Worm (Caenorhabditis elegans) whole organism, L1 larva: Measurements from ENCODE around the gene F20H11.4.

Experiments
- C04F5.9 ChIP-seq: sonication (generic microtip); optimal IDR thresholded peaks from 2 replicates; lab custom pipeline; 2016; ENCODE audit warnings: missing genetic modification characterization, missing compliant biosample characterization
- C16A3.4 ChIP-seq: fragments of 150-350 bp; optimal IDR thresholded peaks from 2 replicates; lab custom pipeline; 2014; ENCODE audit warnings: missing biosample characterization, missing genetic modification characterization
- C34B4.2 ChIP-seq: sonication (generic microtip); optimal IDR thresholded peaks from 2 replicates; lab custom pipeline; 2017; ENCODE audit warnings: mild to moderate bottlenecking, missing genetic modification characterization, missing compliant biosample characterization
- F16B12.6 ChIP-seq: fragments of 150-350 bp; optimal IDR thresholded peaks from 2 replicates; lab custom pipeline; 2014; ENCODE audit warnings: missing biosample characterization, missing genetic modification characterization
- ama-1 ChIP-seq: fragments of 150-350 bp; optimal IDR thresholded peaks from 2 replicates; lab custom pipeline; 2014
- blmp-1 ChIP-seq: fragments of 150-350 bp; optimal IDR thresholded peaks from 2 replicates; lab custom pipeline; 2014; ENCODE audit warnings: missing biosample characterization, missing genetic modification characterization
- ceh-82 ChIP-seq, 3 experiments: fragments of 150-350 bp in 1 of 3; sonication (generic microtip) in 2 of 3; optimal IDR thresholded peaks; 2 replicates each; lab custom pipeline; 2014 to 2017; ENCODE audit warnings: missing biosample characterization in 3 of 3, missing genetic modification characterization in 3 of 3
- ceh-88 ChIP-seq: fragments of 200-800 bp; sonication (Bioruptor generic); IDR thresholded peaks from 2 replicates; pipeline ENCODE4 v1.3.6; 2022; ENCODE audit warnings: missing genetic modification characterization, missing compliant biosample characterization
- dpl-1 ChIP-seq, 3 experiments: fragments of 150-350 bp in 2 of 3; sonication (generic microtip) in 1 of 3; optimal IDR thresholded peaks; 2 replicates each; lab custom pipeline; 2014 to 2017; ENCODE audit warnings: missing biosample characterization in 3 of 3, missing genetic modification characterization in 3 of 3, missing genetic modification reagents in 3 of 3
- dsc-1 ChIP-seq: sonication (generic microtip); optimal IDR thresholded peaks from 2 replicates; lab custom pipeline; 2016; ENCODE audit warnings: mild to moderate bottlenecking, missing genetic modification characterization, missing compliant biosample characterization
- efl-1 ChIP-seq, 4 experiments: fragments of 150-350 bp; optimal IDR thresholded peaks in 3 of 4; peaks in 1 of 4; 1 replicate in 1 of 4; 2 replicates in 3 of 4; lab custom pipeline; 2014; ENCODE audit warnings: missing biosample characterization in 2 of 4, missing genetic modification characterization in 2 of 4, missing genetic modification reagents in 2 of 4
- elt-2 ChIP-seq: sonication (generic microtip); optimal IDR thresholded peaks from 2 replicates; lab custom pipeline; 2016; ENCODE audit warnings: missing genetic modification characterization, mild to moderate bottlenecking, inconsistent platforms, missing compliant biosample characterization, missing genetic modification reagents
- elt-3 ChIP-seq, 6 experiments: fragments of 150-350 bp in 1 of 6; sonication (generic microtip); optimal IDR thresholded peaks; 2 replicates each; lab custom pipeline; 2017 to 2018; ENCODE audit warnings: missing biosample characterization in 6 of 6, missing genetic modification characterization in 6 of 6, inconsistent platforms in 1 of 6
- fkh-10 ChIP-seq: sonication (generic microtip); optimal IDR thresholded peaks from 2 replicates; lab custom pipeline; 2017; ENCODE audit warnings: missing biosample characterization, missing genetic modification reagents, missing genetic modification characterization
- hlh-4 ChIP-seq: sonication (generic microtip); optimal IDR thresholded peaks from 2 replicates; lab custom pipeline; 2016; ENCODE audit warnings: mild to moderate bottlenecking, missing genetic modification characterization, missing compliant biosample characterization
- irx-1 ChIP-seq: sonication (generic microtip); optimal IDR thresholded peaks from 2 replicates; lab custom pipeline; 2016; ENCODE audit warnings: missing genetic modification characterization, missing compliant biosample characterization
- jun-1 ChIP-seq: fragments of 150-350 bp; optimal IDR thresholded peaks from 2 replicates; lab custom pipeline; 2014; ENCODE audit warnings: missing biosample characterization, missing genetic modification reagents, missing genetic modification characterization
- lin-13 ChIP-seq: fragments of 150-350 bp; optimal IDR thresholded peaks from 2 replicates; lab custom pipeline; 2014; ENCODE audit warnings: missing biosample characterization, missing genetic modification reagents, missing genetic modification characterization
- lin-14 ChIP-seq: fragments of 200-800 bp; sonication (Bioruptor generic); optimal IDR thresholded peaks from 2 replicates; lab custom pipeline; 2018; ENCODE audit warnings: mild to moderate bottlenecking, missing genetic modification characterization, moderate library complexity, missing compliant biosample characterization
- lin-15B ChIP-seq: fragments of 150-350 bp; sonication (generic microtip); optimal IDR thresholded peaks from 3 replicates; lab custom pipeline; 2014; ENCODE audit warnings: missing biosample characterization, missing genetic modification characterization
- lin-35 ChIP-seq, 2 experiments: fragments of 150-350 bp; optimal IDR thresholded peaks; 2 replicates each; lab custom pipeline; 2014; ENCODE audit warnings: missing biosample characterization in 2 of 2, missing genetic modification characterization in 2 of 2, missing genetic modification reagents in 2 of 2
- lsy-2 ChIP-seq, 2 experiments: fragments of 150-350 bp; optimal IDR thresholded peaks; 2 replicates each; lab custom pipeline; 2014; ENCODE audit warnings: missing biosample characterization in 2 of 2, missing genetic modification characterization in 2 of 2
- mdl-1 ChIP-seq, 2 experiments: fragments of 150-350 bp; optimal IDR thresholded peaks; 2 replicates each; lab custom pipeline; 2014 to 2017; ENCODE audit warnings: missing biosample characterization in 2 of 2, missing genetic modification characterization in 2 of 2, inconsistent platforms in 1 of 2
- mep-1 ChIP-seq: fragments of 150-350 bp; optimal IDR thresholded peaks from 2 replicates; lab custom pipeline; 2014; ENCODE audit warnings: missing biosample characterization, missing genetic modification characterization
- nhr-19 ChIP-seq: fragments of 200-800 bp; sonication (Bioruptor generic); conservative IDR thresholded peaks from 2 replicates; pipeline ENCODE4 v1.3.6; 2022; ENCODE audit warnings: missing genetic modification characterization, missing compliant biosample characterization
- nhr-20 ChIP-seq: sonication (generic microtip); optimal IDR thresholded peaks from 2 replicates; lab custom pipeline; 2016; ENCODE audit warnings: mild to moderate bottlenecking, missing genetic modification characterization, missing compliant biosample characterization
- nhr-47 ChIP-seq: sonication (generic microtip); optimal IDR thresholded peaks from 2 replicates; lab custom pipeline; 2016; ENCODE audit warnings: mild to moderate bottlenecking, missing genetic modification characterization, moderate library complexity, missing compliant biosample characterization
- nhr-71 ChIP-seq: sonication (generic microtip); optimal IDR thresholded peaks from 2 replicates; lab custom pipeline; 2016; ENCODE audit warnings: mild to moderate bottlenecking, missing genetic modification characterization, moderate library complexity, missing compliant biosample characterization
- nhr-77 ChIP-seq: fragments of 150-350 bp; optimal IDR thresholded peaks from 2 replicates; lab custom pipeline; 2014; ENCODE audit warnings: missing biosample characterization, missing genetic modification characterization
- nhr-90 ChIP-seq: sonication (generic microtip); optimal IDR thresholded peaks from 2 replicates; lab custom pipeline; 2016; ENCODE audit warnings: mild to moderate bottlenecking, missing genetic modification characterization, missing compliant biosample characterization; ENCODE audit not compliant: poor library complexity
- rnt-1 ChIP-seq: sonication (generic microtip); optimal IDR thresholded peaks from 2 replicates; lab custom pipeline; 2016; ENCODE audit warnings: mild to moderate bottlenecking, missing genetic modification characterization, moderate library complexity, missing compliant biosample characterization
- skn-1 ChIP-seq: fragments of 150-350 bp; optimal IDR thresholded peaks from 2 replicates; lab custom pipeline; 2014; ENCODE audit warnings: missing biosample characterization, missing genetic modification characterization
- snpc-4 ChIP-seq: fragments of 150-350 bp; optimal IDR thresholded peaks from 2 replicates; lab custom pipeline; 2014; ENCODE audit warnings: missing biosample characterization, missing genetic modification characterization
- snu-23 ChIP-seq: sonication (generic microtip); optimal IDR thresholded peaks from 2 replicates; lab custom pipeline; 2016; ENCODE audit warnings: missing genetic modification characterization, missing compliant biosample characterization
- sox-4 ChIP-seq: sonication (generic microtip); optimal IDR thresholded peaks from 2 replicates; lab custom pipeline; 2016; ENCODE audit warnings: missing genetic modification characterization, missing compliant biosample characterization
- swsn-7 ChIP-seq: sonication (generic microtip); optimal IDR thresholded peaks from 2 replicates; lab custom pipeline; 2016; ENCODE audit warnings: missing genetic modification characterization, missing compliant biosample characterization
- tbx-2 ChIP-seq: sonication (generic microtip); optimal IDR thresholded peaks from 2 replicates; lab custom pipeline; 2016; ENCODE audit warnings: missing genetic modification characterization, missing compliant biosample characterization
- unc-86 ChIP-seq: sonication (generic microtip); optimal IDR thresholded peaks from 2 replicates; lab custom pipeline; 2016; ENCODE audit warnings: missing genetic modification characterization, missing compliant biosample characterization
- xbp-1 ChIP-seq: sonication (generic microtip); optimal IDR thresholded peaks from 2 replicates; lab custom pipeline; 2016; ENCODE audit warnings: missing genetic modification characterization, missing compliant biosample characterization
- zag-1 ChIP-seq: fragments of 150-350 bp; optimal IDR thresholded peaks from 2 replicates; lab custom pipeline; 2014; ENCODE audit warnings: missing biosample characterization, missing genetic modification characterization
- zip-4 ChIP-seq: fragments of 200-800 bp; sonication (Bioruptor generic); optimal IDR thresholded peaks from 2 replicates; lab custom pipeline; 2018; ENCODE audit warnings: mild to moderate bottlenecking, missing genetic modification characterization, moderate library complexity, missing compliant biosample characterization
- ztf-11 ChIP-seq, 2 experiments: sonication (generic microtip); optimal IDR thresholded peaks; 2 replicates each; lab custom pipeline; 2016 to 2017; ENCODE audit warnings: missing genetic modification characterization in 2 of 2, missing biosample characterization in 1 of 2, missing compliant biosample characterization in 1 of 2

F20H11.4 gene

DNA sequence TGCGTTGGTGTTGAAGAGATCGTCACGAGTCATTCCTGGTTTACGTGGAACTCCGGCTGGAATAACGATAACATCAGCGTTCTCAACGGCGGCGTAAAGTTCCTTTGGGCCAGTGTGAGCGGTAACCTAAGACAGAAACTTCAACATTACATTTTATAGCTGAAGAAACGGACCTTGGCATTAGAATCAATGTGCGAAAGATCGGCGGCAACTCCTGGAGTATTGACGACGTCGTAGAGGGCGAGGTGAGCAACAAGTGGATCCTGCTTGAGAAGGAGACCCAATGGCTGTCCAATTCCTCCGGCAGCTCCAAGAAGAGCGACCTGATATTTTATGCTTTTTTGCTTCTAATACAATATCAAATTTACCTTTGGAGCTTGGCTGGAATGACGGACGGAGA, 776 bp upstream of the F20H11.4 start:
- TF ChIP-seq efl-1 (optimal IDR thresholded peaks at IDR 0.05; lab: Kevin White, UChicago) (no peak), efl-1 (GFP tag; optimal IDR thresholded peaks at IDR 0.05 in 1 of 2; lab: Kevin White, UChicago) (peak in 1 of 2 experiments; percentile 62), lsy-2 (tag; optimal IDR thresholded peaks at IDR 0.05; lab: Kevin White, UChicago) (no peak)

DNA sequence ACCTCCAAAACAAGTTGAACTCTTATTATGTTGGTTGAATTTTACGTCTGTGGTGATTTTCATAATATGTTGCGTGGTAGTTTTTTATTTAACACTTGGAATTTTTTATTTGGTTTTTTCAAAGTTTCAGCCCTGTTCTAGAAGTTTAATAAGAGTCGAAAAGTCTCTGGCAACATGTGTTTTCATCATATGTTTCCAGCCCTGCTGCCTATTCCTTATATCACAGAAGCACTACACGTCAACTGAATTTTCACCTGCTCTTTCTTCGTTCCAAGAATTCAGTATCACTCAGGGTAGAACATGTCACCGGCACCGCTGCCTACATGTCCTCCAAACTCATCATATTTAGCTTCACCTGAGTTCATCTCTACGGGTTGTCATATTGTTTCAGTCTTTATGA, 2.1 kb downstream of the F20H11.4 start, which contains the start of gene srh-40:
TSS of gene srh-40 (plus strand) at position 301 of the 400 bp plus-strand sequence.
- TF ChIP-seq ama-1 (lab: Kevin White, UChicago) (no peak), C04F5.9 (tag; lab: Kevin White, UChicago) (no peak), dsc-1 (tag; lab: Kevin White, UChicago) (no peak), hlh-4 (tag; lab: Kevin White, UChicago) (peak; percentile 43)

DNA sequence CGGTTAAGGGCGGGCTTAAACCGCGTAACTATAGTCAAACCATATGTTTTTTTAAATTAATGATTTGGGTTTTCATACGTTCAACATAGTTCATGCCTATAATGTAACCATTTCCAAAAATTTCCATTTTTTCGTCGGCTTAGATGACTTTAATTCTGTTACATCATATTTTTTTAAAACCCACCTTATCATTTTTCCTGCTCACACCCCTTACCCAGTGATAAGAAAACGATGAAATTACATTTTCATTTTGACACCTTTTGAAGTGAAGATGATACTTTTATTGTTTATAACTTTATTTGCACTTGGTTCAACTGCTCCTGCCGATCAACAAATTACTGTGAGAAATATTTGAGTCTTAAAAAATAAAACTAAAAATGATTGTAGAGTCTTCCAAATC, 3.9 kb downstream of the F20H11.4 start, which contains the start of gene ctsa-4.2:
TSS of gene ctsa-4.2 (plus strand) at position 247 of the 400 bp plus-strand sequence.
- TF ChIP-seq C04F5.9 (tag; lab: Kevin White, UChicago) (no peak), elt-3 (tag; optimal IDR thresholded peaks at IDR 0.05; lab: Kevin White, UChicago) (no peak), lin-35 (GFP tag; optimal IDR thresholded peaks at IDR 0.05; lab: Kevin White, UChicago) (peak in 1 of 2 experiments; percentile 16), lsy-2 (tag; optimal IDR thresholded peaks at IDR 0.05; lab: Kevin White, UChicago) (no peak), efl-1 (optimal IDR thresholded peaks at IDR 0.05; lab: Kevin White, UChicago) (no peak), efl-1 (GFP tag; optimal IDR thresholded peaks at IDR 0.05 in 1 of 2; lab: Kevin White, UChicago) (peak in 1 of 2 experiments; percentile 76), elt-2 (tag; lab: Kevin White, UChicago) (peak; percentile 38)

DNA sequence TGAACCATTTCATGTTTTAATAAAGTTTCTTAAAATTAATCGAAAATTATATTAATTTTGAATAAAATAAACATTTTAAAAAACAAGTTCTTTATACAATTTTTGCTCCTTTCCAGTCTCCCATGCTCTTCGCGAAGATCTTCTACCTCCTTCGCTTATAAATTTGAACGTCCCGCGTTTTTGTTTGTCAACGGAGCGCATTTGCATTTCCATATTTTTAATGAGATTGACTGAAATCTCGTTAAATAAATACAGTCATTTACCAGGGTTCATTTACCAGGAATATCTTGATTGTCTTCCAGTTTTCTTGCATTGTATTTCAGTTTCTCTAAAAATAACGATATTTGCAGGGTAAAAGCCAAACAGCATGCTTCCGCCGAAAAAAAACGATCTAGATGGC, 6.6 kb downstream of the F20H11.4 start, which contains the start of gene cmtr-2:
TSS of gene cmtr-2 (plus strand) at position 351 of the 400 bp plus-strand sequence.
- no peak for TF ChIP-seq jun-1 (tag; lab: Kevin White, UChicago)
- no peak for TF ChIP-seq ztf-11 (tag; optimal IDR thresholded peaks at IDR 0.05; lab: Kevin White, UChicago)
- peak; percentile 24 for TF ChIP-seq nhr-77 (tag; lab: Kevin White, UChicago)
- peak in 1 of 2 experiments; percentile 1 for TF ChIP-seq mdl-1 (tag; optimal IDR thresholded peaks at IDR 0.05; lab: Kevin White, UChicago)
- TF ChIP-seq lin-15B = peak; percentile 40
- peak; percentile 3 for TF ChIP-seq F16B12.6 (tag; lab: Kevin White, UChicago)
- TF ChIP-seq mep-1 (tag; lab: Kevin White, UChicago) = peak; percentile 66
- TF ChIP-seq lsy-2 (tag; optimal IDR thresholded peaks at IDR 0.05; lab: Kevin White, UChicago) = peak; percentile 65 to 81
- no peak for TF ChIP-seq elt-2 (tag; lab: Kevin White, UChicago)
- TF ChIP-seq unc-86 (tag; lab: Kevin White, UChicago) = peak; percentile 10
- peak; percentile 6 to 22 (median 16) for TF ChIP-seq ceh-82 (tag; optimal IDR thresholded peaks at IDR 0.05; lab: Kevin White, UChicago)
- TF ChIP-seq snpc-4 = peak; percentile 25
- peak; percentile 33 for TF ChIP-seq nhr-20 (tag; lab: Kevin White, UChicago)
- TF ChIP-seq nhr-90 (tag; lab: Kevin White, UChicago) = peak; percentile 55
- peak; percentile 40 for TF ChIP-seq swsn-7 (tag; lab: Kevin White, UChicago)
- TF ChIP-seq xbp-1 (tag; lab: Kevin White, UChicago) = peak; percentile 39
- TF ChIP-seq zip-4 (GFP tag; lab: Kevin White, UChicago) = no peak
- peak; percentile 89 to 95 (median 95) for TF ChIP-seq dpl-1 (GFP tag; optimal IDR thresholded peaks at IDR 0.05; lab: Kevin White, UChicago)
- TF ChIP-seq dsc-1 (tag; lab: Kevin White, UChicago) = peak; percentile 34
- TF ChIP-seq nhr-19 (GFP tag; lab: Robert Waterston, UW) = peak; percentile 79
- peak; percentile 63 for TF ChIP-seq nhr-47 (tag; lab: Kevin White, UChicago)
- peak; percentile 40 for TF ChIP-seq C16A3.4 (tag; lab: Kevin White, UChicago)
- peak; percentile 95 to 98 for TF ChIP-seq efl-1 (optimal IDR thresholded peaks at IDR 0.05; lab: Kevin White, UChicago)
- peak; percentile 96 to 100 for TF ChIP-seq efl-1 (GFP tag; optimal IDR thresholded peaks at IDR 0.05 in 1 of 2; lab: Kevin White, UChicago)
- TF ChIP-seq lin-14 (GFP tag; lab: Kevin White, UChicago) = peak; percentile 23
- peak; percentile 30 for TF ChIP-seq tbx-2
- TF ChIP-seq skn-1 = peak; percentile 23
- TF ChIP-seq snu-23 (GFP tag; lab: Kevin White, UChicago) = peak; percentile 41
- peak; percentile 34 for TF ChIP-seq blmp-1 (tag; lab: Kevin White, UChicago)
- peak; percentile 61 for TF ChIP-seq rnt-1 (tag; lab: Kevin White, UChicago)
- TF ChIP-seq fkh-10 (GFP tag; lab: Kevin White, UChicago) = no peak
- peak in 1 of 6 experiments; percentile 14 for TF ChIP-seq elt-3 (tag; optimal IDR thresholded peaks at IDR 0.05; lab: Kevin White, UChicago)
- TF ChIP-seq lin-13 (GFP tag; lab: Kevin White, UChicago) = peak; percentile 36
- TF ChIP-seq C34B4.2 = no peak
- no peak for TF ChIP-seq zag-1 (tag; lab: Kevin White, UChicago)
- no peak for TF ChIP-seq ceh-88 (GFP tag; lab: Robert Waterston, UW)
- TF ChIP-seq sox-4 (tag; lab: Kevin White, UChicago) = no peak
- peak; percentile 92 to 97 for TF ChIP-seq lin-35 (GFP tag; optimal IDR thresholded peaks at IDR 0.05; lab: Kevin White, UChicago)
- TF ChIP-seq irx-1 (tag; lab: Kevin White, UChicago) = peak; percentile 4
- TF ChIP-seq nhr-71 (tag; lab: Kevin White, UChicago) = peak; percentile 64
